Worm (Caenorhabditis elegans): ENCODE data around the gene mam-5.

ce11 chrV:9924389-9924788 lies 28.1 kb upstream of the mam-5 start:
- no peak for TF ChIP-seq F39B2.1 (GFP tag; IDR thresholded peaks at IDR 0.05)
- no peak for TF ChIP-seq ama-1 (optimal IDR thresholded peaks at IDR 0.05)
- TF ChIP-seq ama-1 (GFP tag; optimal IDR thresholded peaks at IDR 0.05), result no peak
- no peak for TF ChIP-seq F49E8.2 (tag; optimal IDR thresholded peaks at IDR 0.05; ENCODE audit: insufficient read depth)
- TF ChIP-seq Y79H2A.3 (GFP tag; conservative IDR thresholded peaks at IDR 0.05), result no peak
- TF ChIP-seq F33H1.4 (GFP tag; IDR thresholded peaks at IDR 0.05), result no peak
- no peak for TF ChIP-seq sdz-38 (tag; optimal IDR thresholded peaks at IDR 0.05)
- no peak for TF ChIP-seq D2030.7 (GFP tag; IDR thresholded peaks at IDR 0.05)
- TF ChIP-seq unc-130 (GFP tag; optimal IDR thresholded peaks at IDR 0.05), result no peak
- TF ChIP-seq lin-40 (tag; optimal IDR thresholded peaks at IDR 0.05), result no peak
- TF ChIP-seq pha-4 (tag; optimal IDR thresholded peaks at IDR 0.05), result no peak
- TF ChIP-seq dpl-1 (GFP tag; optimal IDR thresholded peaks at IDR 0.05), result no peak
- no peak for TF ChIP-seq F22D6.2 (tag; optimal IDR thresholded peaks at IDR 0.05)
- no peak for TF ChIP-seq hmg-1.2 (GFP tag; IDR thresholded peaks at IDR 0.05)
- no peak for TF ChIP-seq unc-62 (GFP tag; optimal IDR thresholded peaks at IDR 0.05)
